Worm (Caenorhabditis elegans): ENCODE results near the gene C48A7.16.
A peak's percentile ranks its signal among the peaks of the same experiment; 100 is the strongest.

Gene C48A7.16

ce11 chrIV:7388843-7389242 is 16.4 kb upstream of the C48A7.16 start, which contains the start of gene mob-3:
Gene mob-3 (minus strand): TSS chrIV:7388943.
- no peak for TF ChIP-seq ama-1 (optimal IDR thresholded peaks at IDR 0.05)
- TF ChIP-seq Y48G9A.11 (GFP tag; IDR thresholded peaks at IDR 0.05): no peak
- no peak for TF ChIP-seq attf-4 (tag; optimal IDR thresholded peaks at IDR 0.05)
- TF ChIP-seq nhr-102 (tag; optimal IDR thresholded peaks at IDR 0.05): no peak
- no peak for TF ChIP-seq mep-1 (tag; optimal IDR thresholded peaks at IDR 0.05)
- TF ChIP-seq ZK337.2 (GFP tag; IDR thresholded peaks at IDR 0.05): no peak
- no peak for TF ChIP-seq gei-8 (GFP tag; optimal IDR thresholded peaks at IDR 0.05)
- TF ChIP-seq zip-11 (GFP tag; IDR thresholded peaks at IDR 0.05): no peak
- TF ChIP-seq madf-5 (GFP tag; IDR thresholded peaks at IDR 0.05): no peak
- TF ChIP-seq nhr-6 (tag; optimal IDR thresholded peaks at IDR 0.05): no peak
- TF ChIP-seq ztf-7 (tag; optimal IDR thresholded peaks at IDR 0.05): no peak
- no peak for TF ChIP-seq hif-1 (tag; optimal IDR thresholded peaks at IDR 0.05)
- no peak for TF ChIP-seq spr-1 (tag; optimal IDR thresholded peaks at IDR 0.05)
- no peak for TF ChIP-seq nhr-25 (tag; optimal IDR thresholded peaks at IDR 0.05; ENCODE audit: borderline replicate concordance, insufficient read depth)
- TF ChIP-seq mes-2 (tag; optimal IDR thresholded peaks at IDR 0.05; ENCODE audit: poor library complexity, severe bottlenecking): no peak
- TF ChIP-seq fos-1 (tag; optimal IDR thresholded peaks at IDR 0.05): no peak
- TF ChIP-seq sdz-12 (GFP tag; optimal IDR thresholded peaks at IDR 0.05): no peak
- TF ChIP-seq rbr-2 (tag; optimal IDR thresholded peaks at IDR 0.05): no peak
- TF ChIP-seq nhr-76 (tag; optimal IDR thresholded peaks at IDR 0.05): no peak

ce11 chrIV:7389719-7390118 is 15.6 kb upstream of the C48A7.16 start:
- TF ChIP-seq lsy-2 (tag; optimal IDR thresholded peaks at IDR 0.05): peak in 1 of 2 experiments; percentile 20
- TF ChIP-seq lim-7 (GFP tag; IDR thresholded peaks at IDR 0.05): no peak

ce11 chrIV:7390126-7390766 is 15.0 kb upstream of the C48A7.16 start:
- TF ChIP-seq hlh-11 (tag; optimal IDR thresholded peaks at IDR 0.05) (peak; percentile 52), daf-19 (GFP tag; conservative IDR thresholded peaks at IDR 0.05) (no peak), nhr-11 (tag; optimal IDR thresholded peaks at IDR 0.05) (peak; percentile 18), ceh-28 (tag; optimal IDR thresholded peaks at IDR 0.05) (no peak), D1046.2 (GFP tag; IDR thresholded peaks at IDR 0.05) (no peak), egl-43 (GFP tag; IDR thresholded peaks at IDR 0.05) (0 out of 2 replicates have a peak, but pooled peaks have one; percentile 56), aha-1 (tag) (no peak), dmd-6 (GFP tag; IDR thresholded peaks at IDR 0.05) (peak; percentile 16; the same call in 1 of the 2 replicates), daf-16 (GFP tag; optimal IDR thresholded peaks at IDR 0.05) (peak in 1 of 2 experiments; percentile 62), daf-16 (tag; optimal IDR thresholded peaks at IDR 0.05) (no peak), ztf-11 (tag; optimal IDR thresholded peaks at IDR 0.05) (no peak), snpc-4 (tag; optimal IDR thresholded peaks at IDR 0.05) (no peak), rbr-2 (tag; optimal IDR thresholded peaks at IDR 0.05) (peak; percentile 57), mes-2 (tag; optimal IDR thresholded peaks at IDR 0.05; ENCODE audit: poor library complexity, severe bottlenecking) (peak; percentile 35), lsy-2 (tag; optimal IDR thresholded peaks at IDR 0.05) (peak in 1 of 2 experiments; percentile 14), pha-4 (GFP tag; IDR thresholded peaks at IDR 0.05) (no peak), pha-4 (tag; optimal IDR thresholded peaks at IDR 0.05) (no peak), set-16 (GFP tag; IDR thresholded peaks at IDR 0.05) (peak; percentile 39; the same call in 1 of the 2 replicates), saeg-2 (GFP tag; IDR thresholded peaks at IDR 0.05) (no peak), hlh-30 (tag; optimal IDR thresholded peaks at IDR 0.05; ENCODE audit: insufficient read depth) (peak; percentile 19), nhr-6 (tag; optimal IDR thresholded peaks at IDR 0.05) (peak; percentile 49), skn-1 (tag; optimal IDR thresholded peaks at IDR 0.05) (no peak), vab-7 (GFP tag; IDR thresholded peaks at IDR 0.05) (0 out of 2 replicates have a peak, but pooled peaks have one; percentile 9), hif-1 (tag; optimal IDR thresholded peaks at IDR 0.05) (peak in 1 of 2 experiments; percentile 90)

Data from whole organism, L4 larva.